Worm (Caenorhabditis elegans) whole organism, mixed stage, embryonic: ENCODE measurements around the gene K05F6.12.
"Not testable (repeated sequence)": the region's sequence is repeated elsewhere in the genome, so short reads cannot be mapped to it uniquely, and the experiment has no call there.

Source experiments
- elt-3 ChIP-seq: fragments of 150-350 bp; optimal IDR thresholded peaks from 2 replicates; lab custom pipeline; 2014; ENCODE audit warnings: missing biosample characterization, missing genetic modification characterization
- lin-13 ChIP-seq: fragments of 150-350 bp; optimal IDR thresholded peaks from 2 replicates; lab custom pipeline; 2014; ENCODE audit warnings: missing biosample characterization, missing genetic modification characterization
- nhr-237 ChIP-seq: fragments of 150-350 bp; optimal IDR thresholded peaks from 2 replicates; lab custom pipeline; 2014; ENCODE audit warnings: missing biosample characterization, missing genetic modification characterization
- pha-4 ChIP-seq: fragments of 150-350 bp; optimal IDR thresholded peaks from 2 replicates; lab custom pipeline; 2018; ENCODE audit warnings: missing biosample characterization, missing genetic modification reagents, missing genetic modification characterization
- sptf-1 ChIP-seq: sonication (generic microtip); optimal IDR thresholded peaks from 2 replicates; lab custom pipeline; 2017; ENCODE audit warnings: mild to moderate bottlenecking, missing genetic modification characterization, moderate library complexity, missing compliant biosample characterization

DNA sequence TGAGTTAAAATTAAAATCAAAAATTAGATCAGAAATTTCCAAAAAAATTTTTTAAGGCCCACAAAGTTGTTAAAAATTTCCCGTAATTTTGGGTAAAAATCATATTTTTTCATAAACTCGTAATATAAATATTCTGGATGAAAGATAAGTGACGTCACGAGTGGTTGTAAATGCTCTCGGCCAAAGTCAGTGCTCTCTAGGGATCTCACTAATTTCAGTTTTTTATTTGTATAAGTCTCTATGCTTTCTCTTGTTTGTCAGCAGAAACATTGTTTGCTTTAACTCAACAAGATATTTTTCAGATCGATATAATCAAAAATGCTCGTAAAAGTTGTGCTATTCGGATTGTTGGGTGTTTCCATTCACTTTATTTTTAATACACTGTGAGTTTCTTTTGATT is 2.5 kb upstream of the K05F6.12 start, which contains the start of gene K05F6.4:
- not testable (repeated sequence) for TF ChIP-seq nhr-237, sptf-1, elt-3, lin-13, pha-4 (tag; lab: Kevin White, UChicago)
